Worm (Caenorhabditis elegans) whole organism, late embryonic: Measurements from ENCODE around the gene F10C2.5.

ENCODE experiments used
- C08G9.2 ChIP-seq: sonication (generic microtip); optimal IDR thresholded peaks from 2 replicates; lab custom pipeline; 2016; ENCODE audit warnings: mild to moderate bottlenecking, missing genetic modification characterization, moderate library complexity, missing compliant biosample characterization
- T23F11.4 ChIP-seq: fragments of 200-800 bp; sonication (Bioruptor generic); optimal IDR thresholded peaks from 2 replicates; lab custom pipeline; 2018; ENCODE audit warnings: mild to moderate bottlenecking, missing genetic modification characterization, missing compliant biosample characterization
- ama-1 ChIP-seq: fragments of 150-350 bp; optimal IDR thresholded peaks from 2 replicates; lab custom pipeline; 2014
- ceh-14 ChIP-seq: sonication (generic microtip); optimal IDR thresholded peaks from 2 replicates; lab custom pipeline; 2016; ENCODE audit warnings: missing genotype, missing genetic modification characterization, missing compliant biosample characterization
- elt-2 ChIP-seq: sonication (generic microtip); optimal IDR thresholded peaks from 2 replicates; lab custom pipeline; 2016; ENCODE audit warnings: missing genetic modification reagents, missing genetic modification characterization, missing compliant biosample characterization
- gmeb-2 ChIP-seq: sonication (generic microtip); optimal IDR thresholded peaks from 2 replicates; lab custom pipeline; 2016; ENCODE audit warnings: missing genetic modification characterization, inconsistent platforms, missing compliant biosample characterization
- hlh-15 ChIP-seq: sonication (generic microtip); optimal IDR thresholded peaks from 2 replicates; lab custom pipeline; 2016; ENCODE audit warnings: missing genetic modification characterization, missing compliant biosample characterization
- nhr-11 ChIP-seq: fragments of 150-350 bp; optimal IDR thresholded peaks from 2 replicates; lab custom pipeline; 2014; ENCODE audit warnings: missing biosample characterization, missing genetic modification characterization
- npax-4 ChIP-seq: sonication (generic microtip); optimal IDR thresholded peaks from 2 replicates; lab custom pipeline; 2016; ENCODE audit warnings: missing genetic modification characterization, missing compliant biosample characterization
- pqm-1 ChIP-seq: sonication (generic microtip); optimal IDR thresholded peaks from 2 replicates; lab custom pipeline; 2016; ENCODE audit warnings: missing genetic modification characterization, missing compliant biosample characterization
- rnt-1 ChIP-seq: sonication (generic microtip); optimal IDR thresholded peaks from 2 replicates; lab custom pipeline; 2016; ENCODE audit warnings: missing genetic modification characterization, missing compliant biosample characterization

DNA sequence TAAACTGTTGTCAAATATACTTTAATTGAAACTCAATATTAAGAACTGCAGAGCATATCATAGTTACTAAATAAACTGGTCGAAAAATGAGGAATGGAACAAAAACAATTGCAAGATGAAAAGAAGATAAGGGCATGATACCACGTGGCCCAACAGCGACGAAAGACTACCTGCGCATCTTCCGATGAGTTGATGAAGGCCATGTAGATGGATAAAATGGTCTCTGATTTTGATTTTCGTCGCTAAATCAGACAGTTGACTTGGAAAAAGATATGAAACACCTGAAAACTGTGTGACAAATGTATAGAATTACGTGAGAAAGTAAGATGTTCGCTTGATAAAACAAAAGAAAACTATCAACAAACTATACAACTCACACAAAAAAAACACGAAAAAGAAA lies 26.3 kb downstream of the F10C2.5 start:
- no peak for TF ChIP-seq pqm-1 (tag; lab: Kevin White, UChicago)
- TF ChIP-seq npax-4 (tag; lab: Kevin White, UChicago): no peak
- TF ChIP-seq T23F11.4 (GFP tag; lab: Kevin White, UChicago): no peak
- TF ChIP-seq gmeb-2: no peak
- TF ChIP-seq ceh-14 (tag; lab: Kevin White, UChicago): no peak
- no peak for TF ChIP-seq ama-1 (lab: Kevin White, UChicago)
- TF ChIP-seq nhr-11 (tag; lab: Kevin White, UChicago): no peak
- no peak for TF ChIP-seq hlh-15
- no peak for TF ChIP-seq elt-2 (tag; lab: Kevin White, UChicago)
- no peak for TF ChIP-seq rnt-1 (tag; lab: Kevin White, UChicago)
- TF ChIP-seq C08G9.2 (tag; lab: Kevin White, UChicago): no peak
